Fruit fly (Drosophila melanogaster) Kc167 (cell line): ENCODE data around the gene TyrRS.

ENCODE experiments used
- Sin3A ChIP-seq: fragments of >200 bp; optimal IDR thresholded peaks from 2 replicates; lab custom pipeline; 2018; ENCODE audit warnings: missing external identifiers
- psq ChIP-seq: fragments of >200 bp; optimal IDR thresholded peaks from 2 replicates; lab custom pipeline; 2017; ENCODE audit warnings: missing external identifiers

DNA sequence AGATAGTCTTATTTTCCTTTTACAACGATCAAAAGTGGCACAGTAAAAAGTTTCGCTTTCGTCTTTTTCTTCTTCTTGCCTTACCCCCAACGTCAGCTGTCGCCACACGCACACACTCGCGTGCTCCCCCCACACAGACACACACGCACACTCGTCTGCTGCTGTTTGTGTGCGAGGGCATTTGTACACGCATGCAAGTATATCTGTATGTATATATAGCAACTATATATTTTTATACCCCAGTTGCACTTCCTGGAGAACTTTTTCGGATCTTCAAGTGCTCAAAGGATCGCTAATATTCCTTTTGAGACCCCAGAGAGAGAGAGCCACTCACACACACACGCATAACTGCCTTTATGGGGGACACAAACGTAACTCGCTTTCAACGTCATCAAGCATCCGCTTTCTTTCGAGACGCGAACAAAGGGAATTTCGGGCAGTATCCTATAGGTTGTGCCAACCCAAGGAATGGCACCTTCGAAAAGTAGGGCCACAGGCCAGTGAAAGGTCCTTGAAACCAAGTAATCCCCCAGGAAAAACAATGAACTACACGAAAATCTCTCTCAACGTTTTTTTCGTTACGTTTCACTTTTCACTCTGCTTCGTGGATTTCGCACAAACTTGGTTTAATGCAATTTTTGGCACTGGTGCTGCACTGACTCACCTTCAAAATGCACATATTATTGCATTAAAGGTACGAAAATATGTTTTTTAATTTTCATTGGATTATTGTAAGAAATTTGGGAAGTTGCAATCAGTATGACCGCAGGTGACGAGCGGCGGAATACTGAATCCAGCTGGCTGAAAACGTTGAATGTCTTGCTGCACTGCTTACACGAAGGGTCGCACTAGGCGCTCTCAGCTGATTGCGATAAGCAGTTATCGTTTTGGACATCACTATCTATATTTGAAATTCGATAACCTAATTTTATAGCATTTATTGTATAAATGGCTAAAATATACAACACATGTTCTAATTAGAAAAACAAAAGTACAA is 41.0 kb downstream of the TyrRS start, which contains the start of gene roq:
- TF ChIP-seq psq (lab: Kevin White, UChicago) (no peak), Sin3A (lab: Kevin White, UChicago) (no peak)
